Worm (Caenorhabditis elegans): Measurements from ENCODE around the gene lips-9.

ce11 chrII:12935259-12935658 lies at the start of gene lips-9:
- TF ChIP-seq ceh-32 (tag; optimal IDR thresholded peaks at IDR 0.05; ENCODE audit: poor library complexity) (no peak), F49E8.2 (tag; optimal IDR thresholded peaks at IDR 0.05; ENCODE audit: borderline replicate concordance) (no peak), dmd-8 (GFP tag; IDR thresholded peaks at IDR 0.05) (no peak), madf-5 (GFP tag; IDR thresholded peaks at IDR 0.05) (no peak), lsy-2 (tag; optimal IDR thresholded peaks at IDR 0.05) (no peak)
